Fruit fly (Drosophila melanogaster): ENCODE measurements around the gene CG12091.

Gene CG12091

DNA sequence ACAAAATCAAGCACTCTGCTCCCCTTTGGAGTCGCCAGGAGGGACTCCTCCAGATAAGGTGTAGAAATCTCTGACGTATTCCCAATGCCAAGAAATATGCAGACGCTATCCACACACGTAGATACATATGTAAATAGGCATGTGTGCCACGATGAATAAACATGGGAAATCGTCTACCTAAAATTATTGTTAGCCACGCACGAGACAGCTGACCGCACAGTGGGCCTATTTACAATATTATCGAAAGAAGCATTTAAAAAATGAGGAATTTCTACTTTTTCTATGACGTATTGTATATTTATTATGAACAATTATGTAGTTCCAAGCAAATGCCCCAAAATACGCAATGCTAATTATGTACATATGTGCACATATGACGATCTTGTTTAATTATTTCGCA lies 12.5 kb upstream of the CG12091 start (continued):
- TF ChIP-seq CG8281 (tag; optimal IDR thresholded peaks at IDR 0.05) = no peak
- peak; percentile 47; the same call in 2 of the 3 replicates for TF ChIP-seq ci (GFP tag; IDR thresholded peaks at IDR 0.05)
- TF ChIP-seq tin (GFP tag; optimal IDR thresholded peaks at IDR 0.05) = no peak
- TF ChIP-seq Dp (GFP tag; optimal IDR thresholded peaks at IDR 0.05) = no peak
- TF ChIP-seq CG9609 (GFP tag; optimal IDR thresholded peaks at IDR 0.05) = peak; percentile 21
- peak; percentile 93 for TF ChIP-seq CG7987 (GFP tag; optimal IDR thresholded peaks at IDR 0.05)
- TF ChIP-seq Sox100B (GFP tag; optimal IDR thresholded peaks at IDR 0.05) = no peak
- no peak for TF ChIP-seq grau (tag; optimal IDR thresholded peaks at IDR 0.05)
- no peak for TF ChIP-seq pb (GFP tag; optimal IDR thresholded peaks at IDR 0.05)
- no peak for TF ChIP-seq Dip3 (GFP tag; optimal IDR thresholded peaks at IDR 0.05)
- no peak for TF ChIP-seq Lim3 (GFP tag; IDR thresholded peaks at IDR 0.05)
- peak; percentile 18; the same call in 1 of the 3 replicates for TF ChIP-seq CG34422 (GFP tag; IDR thresholded peaks at IDR 0.05)
- no peak for TF ChIP-seq trh (GFP tag; optimal IDR thresholded peaks at IDR 0.05)
- TF ChIP-seq Camta (GFP tag; optimal IDR thresholded peaks at IDR 0.05) = no peak
- no peak for TF ChIP-seq jing (GFP tag; optimal IDR thresholded peaks at IDR 0.05)
- TF ChIP-seq CG3838 (GFP tag; optimal IDR thresholded peaks at IDR 0.05) = no peak
- no peak for TF ChIP-seq tup (GFP tag; optimal IDR thresholded peaks at IDR 0.05)
- no peak for TF ChIP-seq crol (GFP tag; IDR thresholded peaks at IDR 0.05)
- no peak for TF ChIP-seq chinmo (GFP tag; IDR thresholded peaks at IDR 0.05; ENCODE audit: partially characterized antibody)
- TF ChIP-seq Opbp (GFP tag; IDR thresholded peaks at IDR 0.05; ENCODE audit: partially characterized antibody) = no peak
- no peak for TF ChIP-seq jigr1 (GFP tag; IDR thresholded peaks at IDR 0.05)
- no peak for TF ChIP-seq bbx (GFP tag; IDR thresholded peaks at IDR 0.05; ENCODE audit: partially characterized antibody)
- peak; percentile 39 for TF ChIP-seq dmrt99B (tag; optimal IDR thresholded peaks at IDR 0.05)
- TF ChIP-seq sna (GFP tag; IDR thresholded peaks at IDR 0.05; ENCODE audit: partially characterized antibody) = no peak
- no peak for TF ChIP-seq btn (GFP tag; optimal IDR thresholded peaks at IDR 0.05)
- no peak for TF ChIP-seq Fer2 (tag; optimal IDR thresholded peaks at IDR 0.05)
- TF ChIP-seq Med (GFP tag) = peak; percentile 77
- TF ChIP-seq Abd-B (GFP tag; optimal IDR thresholded peaks at IDR 0.05) = no peak
- TF ChIP-seq CG17568 (GFP tag; optimal IDR thresholded peaks at IDR 0.05) = no peak
- TF ChIP-seq CG32532 (GFP tag; IDR thresholded peaks at IDR 0.05) = peak; percentile 50; the same call in 1 of the 2 replicates
- no peak for TF ChIP-seq CG2202 (tag; optimal IDR thresholded peaks at IDR 0.05)
- TF ChIP-seq CG14667 (GFP tag; IDR thresholded peaks at IDR 0.05) = no peak
- TF ChIP-seq CG7372 (GFP tag; IDR thresholded peaks at IDR 0.05) = no peak
- no peak for TF ChIP-seq Sry-δ (GFP tag; optimal IDR thresholded peaks at IDR 0.05)
- TF ChIP-seq trem (tag; optimal IDR thresholded peaks at IDR 0.05) = no peak
- TF ChIP-seq Blimp-1 (GFP tag; optimal IDR thresholded peaks at IDR 0.05) = peak; percentile 8
- TF ChIP-seq bcd (GFP tag; optimal IDR thresholded peaks at IDR 0.05) = peak; percentile 29
- TF ChIP-seq cad (GFP tag; optimal IDR thresholded peaks at IDR 0.05) = no peak
- no peak for TF ChIP-seq ab (GFP tag; optimal IDR thresholded peaks at IDR 0.05)
- no peak for TF ChIP-seq MESR4 (GFP tag; optimal IDR thresholded peaks at IDR 0.05)
- no peak; the same call in 1 of the 2 replicates for TF ChIP-seq esg (GFP tag; conservative IDR thresholded peaks at IDR 0.05)
- TF ChIP-seq CG6272 (GFP tag; IDR thresholded peaks at IDR 0.05) = no peak
- no peak for TF ChIP-seq D19B (GFP tag; optimal IDR thresholded peaks at IDR 0.05)
- TF ChIP-seq schlank (tag; optimal IDR thresholded peaks at IDR 0.05) = no peak
- TF ChIP-seq CG10565 (GFP tag; optimal IDR thresholded peaks at IDR 0.05) = no peak
- TF ChIP-seq CG10321 (GFP tag; IDR thresholded peaks at IDR 0.05) = no peak
- TF ChIP-seq CG7357 (GFP tag; IDR thresholded peaks at IDR 0.05) = no peak
- peak; percentile 54 for TF ChIP-seq row (GFP tag; IDR thresholded peaks at IDR 0.05)
- no peak for TF ChIP-seq Bgb (GFP tag; IDR thresholded peaks at IDR 0.05; ENCODE audit: partially characterized antibody)
- no peak for TF ChIP-seq Usf (GFP tag; optimal IDR thresholded peaks at IDR 0.05)
- no peak for TF ChIP-seq Poxn (GFP tag; IDR thresholded peaks at IDR 0.05)
